Worm (Caenorhabditis elegans) whole organism, mixed stage, embryonic: Measurements from ENCODE around the gene rde-12.

Experiments used
- bed-3 ChIP-seq: fragments of 200-800 bp; sonication (Bioruptor generic); optimal IDR thresholded peaks from 3 replicates; lab custom pipeline; 2018; ENCODE audit warnings: mild to moderate bottlenecking, missing genetic modification characterization, moderate library complexity, missing compliant biosample characterization
- ceh-43 ChIP-seq: fragments of 200-800 bp; sonication (Bioruptor generic); optimal IDR thresholded peaks from 2 replicates; lab custom pipeline; 2018; ENCODE audit warnings: mild to moderate bottlenecking, missing genetic modification characterization, moderate library complexity, missing compliant biosample characterization
- ceh-83 ChIP-seq: fragments of 200-800 bp; sonication (Bioruptor generic); optimal IDR thresholded peaks from 2 replicates; lab custom pipeline; 2018; ENCODE audit warnings: mild to moderate bottlenecking, missing genetic modification characterization, missing compliant biosample characterization
- cnd-1 ChIP-seq: fragments of 200-800 bp; sonication (Bioruptor generic); optimal IDR thresholded peaks from 2 replicates; lab custom pipeline; 2018; ENCODE audit warnings: mild to moderate bottlenecking, missing genetic modification characterization, missing compliant biosample characterization
- elt-1 ChIP-seq: sonication (generic microtip); optimal IDR thresholded peaks from 2 replicates; lab custom pipeline; 2017; ENCODE audit warnings: missing genetic modification characterization, mild to moderate bottlenecking, missing compliant biosample characterization, antibody characterized with exemption, moderate library complexity, borderline replicate concordance; ENCODE audit not compliant: insufficient read depth
- flh-1 ChIP-seq: fragments of 200-800 bp; sonication (Bioruptor generic); optimal IDR thresholded peaks from 2 replicates; lab custom pipeline; 2018; ENCODE audit warnings: mild to moderate bottlenecking, missing genetic modification characterization, moderate library complexity, missing compliant biosample characterization
- ham-2 ChIP-seq: fragments of 200-800 bp; sonication (Bioruptor generic); optimal IDR thresholded peaks from 2 replicates; lab custom pipeline; 2018; ENCODE audit warnings: mild to moderate bottlenecking, missing genetic modification characterization, missing compliant biosample characterization
- hlh-1 ChIP-seq: fragments of 150-350 bp; optimal IDR thresholded peaks from 2 replicates; lab custom pipeline; 2014; ENCODE audit warnings: missing biosample characterization, missing genetic modification reagents, missing genetic modification characterization
- lin-13 ChIP-seq: fragments of 150-350 bp; optimal IDR thresholded peaks from 2 replicates; lab custom pipeline; 2014; ENCODE audit warnings: missing biosample characterization, missing genetic modification characterization
- lin-32 ChIP-seq: fragments of 200-800 bp; sonication (Bioruptor generic); optimal IDR thresholded peaks from 2 replicates; lab custom pipeline; 2018; ENCODE audit warnings: mild to moderate bottlenecking, missing genetic modification characterization, missing compliant biosample characterization
- lsy-2 ChIP-seq: fragments of 150-350 bp; optimal IDR thresholded peaks from 2 replicates; lab custom pipeline; 2014; ENCODE audit warnings: missing biosample characterization, missing genetic modification characterization
- mab-5 ChIP-seq: fragments of 150-350 bp; optimal IDR thresholded peaks from 2 replicates; lab custom pipeline; 2014; ENCODE audit warnings: missing biosample characterization, missing genetic modification characterization
- mep-1 ChIP-seq: fragments of 150-350 bp; optimal IDR thresholded peaks from 2 replicates; lab custom pipeline; 2017; ENCODE audit warnings: missing biosample characterization, missing genetic modification reagents, missing genetic modification characterization, inconsistent platforms
- nhr-12 ChIP-seq: fragments of 150-350 bp; optimal IDR thresholded peaks from 2 replicates; lab custom pipeline; 2014; ENCODE audit warnings: missing biosample characterization, missing genetic modification characterization
- nhr-2 ChIP-seq: fragments of 150-350 bp; optimal IDR thresholded peaks from 2 replicates; lab custom pipeline; 2014; ENCODE audit warnings: missing biosample characterization, missing genetic modification characterization
- nhr-237 ChIP-seq: fragments of 150-350 bp; optimal IDR thresholded peaks from 2 replicates; lab custom pipeline; 2014; ENCODE audit warnings: missing biosample characterization, missing genetic modification characterization
- nhr-28 ChIP-seq: fragments of 150-350 bp; optimal IDR thresholded peaks from 2 replicates; lab custom pipeline; 2014; ENCODE audit warnings: missing biosample characterization, missing genetic modification characterization
- nhr-76 ChIP-seq: sonication (generic microtip); optimal IDR thresholded peaks from 2 replicates; lab custom pipeline; 2017; ENCODE audit warnings: missing biosample characterization, missing genetic modification characterization
- pha-4 ChIP-seq: fragments of 150-350 bp; optimal IDR thresholded peaks from 2 replicates; lab custom pipeline; 2018; ENCODE audit warnings: missing biosample characterization, missing genetic modification reagents, missing genetic modification characterization
- sem-2 ChIP-seq: fragments of 200-800 bp; sonication (Bioruptor generic); optimal IDR thresholded peaks from 2 replicates; lab custom pipeline; 2018; ENCODE audit warnings: mild to moderate bottlenecking, missing genetic modification characterization, missing compliant biosample characterization
- sptf-1 ChIP-seq: sonication (generic microtip); optimal IDR thresholded peaks from 2 replicates; lab custom pipeline; 2017; ENCODE audit warnings: mild to moderate bottlenecking, missing genetic modification characterization, moderate library complexity, missing compliant biosample characterization
- tbx-8 ChIP-seq: fragments of 200-800 bp; sonication (Bioruptor generic); optimal IDR thresholded peaks from 2 replicates; lab custom pipeline; 2018; ENCODE audit warnings: mild to moderate bottlenecking, missing genetic modification characterization, moderate library complexity, missing compliant biosample characterization
- unc-120 ChIP-seq: sonication (generic microtip); optimal IDR thresholded peaks from 2 replicates; lab custom pipeline; 2017; ENCODE audit warnings: missing genetic modification characterization, missing compliant biosample characterization; ENCODE audit not compliant: poor library complexity, severe bottlenecking
- unc-39 ChIP-seq: fragments of 150-350 bp; optimal IDR thresholded peaks from 2 replicates; lab custom pipeline; 2014; ENCODE audit warnings: missing biosample characterization, missing genetic modification characterization
- unc-62 ChIP-seq: fragments of 150-350 bp; optimal IDR thresholded peaks from 2 replicates; lab custom pipeline; 2014; ENCODE audit warnings: missing biosample characterization, missing genetic modification reagents, missing genetic modification characterization
- zip-8 ChIP-seq: fragments of 150-350 bp; optimal IDR thresholded peaks from 2 replicates; lab custom pipeline; 2014; ENCODE audit warnings: missing biosample characterization, missing genetic modification characterization
- ztf-11 ChIP-seq: fragments of 150-350 bp; optimal IDR thresholded peaks from 2 replicates; lab custom pipeline; 2014; ENCODE audit warnings: missing biosample characterization, missing genetic modification characterization

The rde-12 gene

DNA sequence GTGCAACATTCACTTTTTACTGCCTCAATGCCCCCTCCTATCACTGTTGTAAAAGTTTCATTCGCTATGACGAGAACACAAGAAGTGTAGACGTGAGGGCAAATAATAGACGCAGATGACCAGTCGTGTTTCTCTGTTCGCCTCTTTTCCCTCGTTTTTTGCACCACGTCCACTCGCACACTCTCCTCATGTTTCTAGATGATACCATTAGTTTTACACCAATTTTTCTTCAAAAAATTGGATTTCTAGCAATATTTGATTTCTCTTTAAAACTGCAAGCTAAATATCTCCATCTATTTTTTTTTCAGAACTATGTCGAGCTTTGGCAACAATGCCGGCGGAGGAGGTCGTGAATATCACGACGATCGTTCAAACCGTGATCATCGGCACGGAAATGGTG, at the start of gene rde-12:
Gene rde-12 (plus strand): TSS at position 301 of the 400 bp plus-strand sequence.
- TF ChIP-seq ztf-11 (tag; lab: Kevin White, UChicago) (no peak), hlh-1 (tag; lab: Kevin White, UChicago) (peak; percentile 33), nhr-2 (peak; percentile 26)

ce11 chrV:13619752-13620151, 45.4 kb upstream of the rde-12 start, which contains the start of gene srd-11:
Gene srd-11 (minus strand): TSS chrV:13619852.
- TF ChIP-seq mep-1 (tag; lab: Kevin White, UChicago) (no peak), unc-39 (tag; lab: Kevin White, UChicago) (no peak)

ce11 chrV:13620676-13621075, 44.5 kb upstream of the rde-12 start, which contains the start of gene F53F4.15:
Gene F53F4.15 (plus strand): TSS chrV:13620976.
- TF ChIP-seq elt-1 (tag; lab: Kevin White, UChicago) (no peak), ceh-83 (GFP tag; lab: Kevin White, UChicago) (no peak), zip-8 (tag; lab: Kevin White, UChicago) (no peak), lin-13 (tag; lab: Kevin White, UChicago) (no peak), pha-4 (no peak), nhr-76 (tag; lab: Kevin White, UChicago) (no peak), ham-2 (GFP tag; lab: Kevin White, UChicago) (no peak), nhr-2 (no peak), tbx-8 (GFP tag; lab: Kevin White, UChicago) (no peak), bed-3 (GFP tag; lab: Kevin White, UChicago) (no peak), unc-62 (no peak)

DNA sequence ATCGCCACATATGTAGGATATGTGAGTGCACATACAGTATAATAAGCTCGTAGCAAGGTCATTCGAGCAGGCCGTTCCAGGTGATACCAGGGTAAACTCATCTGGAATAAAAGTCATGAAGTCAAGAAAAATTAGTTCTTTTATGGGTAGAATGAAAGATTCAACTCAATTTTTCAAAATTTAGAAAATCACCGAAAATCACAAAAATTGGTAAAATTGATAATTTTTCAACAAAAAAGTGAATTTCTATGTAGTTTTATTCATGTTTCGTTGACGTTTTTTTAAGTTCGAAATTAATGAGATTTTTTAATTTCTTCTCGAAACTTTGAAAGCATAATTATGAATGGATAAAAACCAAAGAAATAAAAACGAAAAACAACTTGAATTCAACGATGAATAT, 43.5 kb upstream of the rde-12 start, which contains the start of gene F53F4.16:
Gene F53F4.16 (minus strand): TSS at position 101 of the 400 bp plus-strand sequence.
- TF ChIP-seq unc-120 (tag; lab: Kevin White, UChicago) (no peak), nhr-12 (tag; lab: Kevin White, UChicago) (no peak), nhr-28 (tag; lab: Kevin White, UChicago) (no peak), bed-3 (GFP tag; lab: Kevin White, UChicago) (no peak), hlh-1 (tag; lab: Kevin White, UChicago) (no peak), pha-4 (no peak), sptf-1 (tag; lab: Kevin White, UChicago) (no peak), tbx-8 (GFP tag; lab: Kevin White, UChicago) (no peak), ham-2 (GFP tag; lab: Kevin White, UChicago) (no peak), ceh-83 (GFP tag; lab: Kevin White, UChicago) (no peak), flh-1 (GFP tag; lab: Kevin White, UChicago) (no peak), mep-1 (tag; lab: Kevin White, UChicago) (no peak), nhr-237 (tag; lab: Kevin White, UChicago) (no peak), lin-32 (GFP tag; lab: Kevin White, UChicago) (no peak)
- TF ChIP-seq, all 35 proteins: peak for 0

DNA sequence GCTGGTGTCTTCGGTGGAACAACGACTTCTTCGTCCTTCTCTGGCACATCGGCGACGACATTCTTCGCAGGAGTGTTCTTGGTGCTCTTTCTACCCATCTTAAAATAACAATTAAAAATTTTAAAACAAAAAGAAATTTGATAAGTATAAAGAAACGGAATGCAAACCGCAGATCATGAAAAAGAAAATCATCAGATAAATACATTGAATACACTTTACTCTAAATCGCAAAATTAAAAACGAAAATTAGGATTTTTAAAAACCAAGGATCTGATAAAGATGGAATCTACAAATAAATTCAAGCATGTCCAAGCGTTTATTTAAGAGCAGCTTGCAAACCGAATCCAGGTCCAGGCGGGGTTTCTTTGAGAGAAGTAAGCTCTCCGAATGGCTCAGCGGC, 40.8 kb upstream of the rde-12 start, which contains the start of gene F53F4.11:
Gene F53F4.11 (minus strand): TSS at position 101 of the 400 bp plus-strand sequence.
- TF ChIP-seq sem-2 (no peak), mep-1 (tag; lab: Kevin White, UChicago) (no peak)

DNA sequence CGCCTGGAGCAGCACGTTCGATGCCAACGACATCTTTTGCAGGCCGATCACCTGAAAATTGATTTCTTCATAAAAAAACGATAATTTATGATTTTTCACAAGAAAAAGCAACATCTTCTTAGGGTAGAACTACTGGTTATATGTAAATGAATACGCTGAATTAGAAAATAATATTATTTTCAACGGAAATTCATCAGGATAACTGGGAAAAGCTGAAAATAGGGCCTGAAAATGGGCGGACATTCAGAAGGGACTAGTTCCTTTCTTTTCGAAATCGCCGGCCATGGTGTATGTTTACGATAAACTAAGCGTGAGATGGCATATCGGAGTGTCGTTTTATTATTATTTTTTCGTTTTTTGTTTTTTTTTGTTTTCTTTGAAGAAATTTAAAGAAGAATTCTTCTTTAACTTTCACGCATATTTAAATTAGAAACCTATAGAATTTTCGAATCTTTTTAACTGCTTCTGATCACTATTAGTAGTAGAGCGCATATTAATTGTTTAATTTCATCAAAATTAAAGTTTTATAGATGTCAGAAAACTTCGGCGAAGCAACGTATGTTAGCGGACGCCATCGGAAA, 39.6 kb upstream of the rde-12 start, which contains the start of the genes nduv-2 and F53F4.12:
Gene nduv-2 (minus strand): TSS at position 51 of the 581 bp plus-strand sequence.
Gene F53F4.12 (plus strand): TSS at position 531 of the 581 bp plus-strand sequence.
- TF ChIP-seq nhr-28 (tag; lab: Kevin White, UChicago): no peak
- TF ChIP-seq nhr-76 (tag; lab: Kevin White, UChicago): no peak
- TF ChIP-seq cnd-1 (tag; lab: Kevin White, UChicago): no peak
- TF ChIP-seq ceh-43: no peak
- no peak for TF ChIP-seq mab-5 (tag; lab: Kevin White, UChicago)
- no peak for TF ChIP-seq nhr-2
- TF ChIP-seq flh-1 (GFP tag; lab: Kevin White, UChicago): no peak
- no peak for TF ChIP-seq ceh-83 (GFP tag; lab: Kevin White, UChicago)
- TF ChIP-seq unc-62: no peak
- TF ChIP-seq lsy-2: no peak
- TF ChIP-seq ztf-11 (tag; lab: Kevin White, UChicago): no peak
